Worm (Caenorhabditis elegans) whole organism, L2 larva: ENCODE data around the gene phy-2.

ENCODE experiments used
- aly-2 ChIP-seq: fragments of 150-350 bp; optimal IDR thresholded peaks from 2 replicates; lab custom pipeline; 2014; ENCODE audit warnings: missing biosample characterization, missing genetic modification characterization
- blmp-1 ChIP-seq: sonication (generic microtip); optimal IDR thresholded peaks from 2 replicates; lab custom pipeline; 2017; ENCODE audit warnings: missing genetic modification characterization, mild to moderate bottlenecking, missing compliant biosample characterization, antibody characterized with exemption, moderate library complexity; ENCODE audit not compliant: insufficient read depth
- ceh-82 ChIP-seq: fragments of 150-350 bp; optimal IDR thresholded peaks from 2 replicates; lab custom pipeline; 2014; ENCODE audit warnings: missing biosample characterization, missing genetic modification characterization
- mdl-1 ChIP-seq, 2 experiments: fragments of 150-350 bp in 1 of 2; sonication (generic microtip) in 1 of 2; optimal IDR thresholded peaks; 2 replicates each; lab custom pipeline; 2017; ENCODE audit warnings: missing biosample characterization in 2 of 2, missing genetic modification characterization in 2 of 2
- ztf-4 ChIP-seq: fragments of 150-350 bp; optimal IDR thresholded peaks from 2 replicates; lab custom pipeline; 2014; ENCODE audit warnings: missing biosample characterization, missing genetic modification characterization

DNA sequence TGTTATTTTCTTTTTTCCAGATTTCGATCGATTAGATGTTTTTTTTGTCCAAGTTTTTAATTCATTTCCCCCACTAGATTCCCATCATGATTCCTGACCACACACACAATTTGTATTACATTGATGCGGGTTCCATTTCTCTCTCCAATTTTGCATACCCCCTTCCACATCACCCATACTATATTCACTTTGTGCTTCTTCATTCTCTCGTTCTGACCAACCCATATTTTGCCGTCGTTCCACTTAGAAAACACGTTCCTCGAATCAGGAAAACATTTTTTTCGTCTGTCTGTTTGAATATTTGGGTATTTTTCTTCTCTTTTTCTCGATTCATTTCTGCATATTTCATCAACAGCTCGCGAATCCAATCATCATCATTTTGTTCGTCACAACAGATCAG is 8.3 kb downstream of the phy-2 start:
- TF ChIP-seq blmp-1 (tag; lab: Kevin White, UChicago) (no peak), ztf-4 (no peak), aly-2 (no peak), ceh-82 (tag; lab: Kevin White, UChicago) (no peak), mdl-1 (tag; optimal IDR thresholded peaks at IDR 0.05; lab: Kevin White, UChicago) (no peak)
